Worm (Caenorhabditis elegans): ENCODE data around the gene Y41D4B.4.

Y41D4B.4 gene

ce11 chrIV:1707960-1708359 lies 48.0 kb downstream of the Y41D4B.4 start (continued):
- no peak for TF ChIP-seq attf-6 (GFP tag; IDR thresholded peaks at IDR 0.05)
- TF ChIP-seq egl-18 (GFP tag; IDR thresholded peaks at IDR 0.05): no peak
- TF ChIP-seq chd-7 (tag; optimal IDR thresholded peaks at IDR 0.05): no peak
- TF ChIP-seq bed-1 (GFP tag; IDR thresholded peaks at IDR 0.05): no peak
- TF ChIP-seq efl-1 (GFP tag; optimal IDR thresholded peaks at IDR 0.05): peak; percentile 23
- TF ChIP-seq unc-62 (GFP tag; optimal IDR thresholded peaks at IDR 0.05): no peak
- TF ChIP-seq tbx-9 (tag; optimal IDR thresholded peaks at IDR 0.05; ENCODE audit: borderline replicate concordance): no peak
- no peak for TF ChIP-seq nhr-90 (tag; optimal IDR thresholded peaks at IDR 0.05)
- no peak for TF ChIP-seq C17E4.6 (GFP tag; IDR thresholded peaks at IDR 0.05)
- no peak for TF ChIP-seq mcd-1 (GFP tag; IDR thresholded peaks at IDR 0.05)
- TF ChIP-seq madf-6 (GFP tag; IDR thresholded peaks at IDR 0.05): peak; percentile 56
- no peak for TF ChIP-seq hrde-1 (tag; optimal IDR thresholded peaks at IDR 0.05; ENCODE audit: borderline replicate concordance)
- no peak for TF ChIP-seq sptf-2 (GFP tag; optimal IDR thresholded peaks at IDR 0.05)
- TF ChIP-seq madf-8 (GFP tag; conservative IDR thresholded peaks at IDR 0.05): peak; percentile 35; the same call in 1 of the 2 replicates
- no peak for TF ChIP-seq pha-4 (tag; optimal IDR thresholded peaks at IDR 0.05)
- TF ChIP-seq tlf-1 (GFP tag; optimal IDR thresholded peaks at IDR 0.05): no peak
- TF ChIP-seq cebp-1 (GFP tag; IDR thresholded peaks at IDR 0.05): no peak
- TF ChIP-seq cebp-1 (tag; optimal IDR thresholded peaks at IDR 0.05): no peak
- no peak for TF ChIP-seq F39B2.1 (GFP tag; IDR thresholded peaks at IDR 0.05)
- no peak for TF ChIP-seq ztf-28 (GFP tag; IDR thresholded peaks at IDR 0.05)
- TF ChIP-seq ccch-3 (GFP tag; optimal IDR thresholded peaks at IDR 0.05): no peak
- no peak for TF ChIP-seq athp-1 (tag; optimal IDR thresholded peaks at IDR 0.05)
- TF ChIP-seq rec-8 (tag; optimal IDR thresholded peaks at IDR 0.05): no peak
- TF ChIP-seq F33H1.4 (GFP tag; IDR thresholded peaks at IDR 0.05): peak; percentile 77
- no peak for TF ChIP-seq ama-1 (optimal IDR thresholded peaks at IDR 0.05)
- no peak for TF ChIP-seq ama-1 (GFP tag; optimal IDR thresholded peaks at IDR 0.05)
- no peak for TF ChIP-seq ztf-6 (GFP tag; IDR thresholded peaks at IDR 0.05)
- no peak for TF ChIP-seq atf-7 (tag; optimal IDR thresholded peaks at IDR 0.05)
- peak; percentile 51 for TF ChIP-seq xnd-1 (tag; optimal IDR thresholded peaks at IDR 0.05)
- TF ChIP-seq ceh-40 (GFP tag; IDR thresholded peaks at IDR 0.05): no peak
- TF ChIP-seq nfyb-1 (GFP tag; IDR thresholded peaks at IDR 0.05): no peak
- TF ChIP-seq ceh-100 (GFP tag; IDR thresholded peaks at IDR 0.05): no peak
- no peak for TF ChIP-seq hmg-1.2 (GFP tag; IDR thresholded peaks at IDR 0.05)
- no peak for TF ChIP-seq madf-3 (GFP tag; IDR thresholded peaks at IDR 0.05)
- no peak for TF ChIP-seq Y67H2A.10 (GFP tag; conservative IDR thresholded peaks at IDR 0.05)
- TF ChIP-seq Y56A3A.18 (GFP tag; IDR thresholded peaks at IDR 0.05): no peak
- no peak for TF ChIP-seq sdz-38 (tag; optimal IDR thresholded peaks at IDR 0.05)
- no peak for TF ChIP-seq lin-35 (GFP tag; optimal IDR thresholded peaks at IDR 0.05)
- no peak for TF ChIP-seq nhr-179 (tag; optimal IDR thresholded peaks at IDR 0.05)
- TF ChIP-seq snpc-4 (GFP tag; optimal IDR thresholded peaks at IDR 0.05): no peak
- TF ChIP-seq snpc-4 (tag; optimal IDR thresholded peaks at IDR 0.05): no peak
- no peak for TF ChIP-seq aptf-3 (GFP tag; IDR thresholded peaks at IDR 0.05)
- TF ChIP-seq ztf-25 (GFP tag; IDR thresholded peaks at IDR 0.05): no peak
- no peak for TF ChIP-seq C06A6.2 (GFP tag; conservative IDR thresholded peaks at IDR 0.05)
- TF ChIP-seq F57A8.1 (GFP tag; optimal IDR thresholded peaks at IDR 0.05): no peak
- TF ChIP-seq nhr-27 (tag; optimal IDR thresholded peaks at IDR 0.05): no peak
- TF ChIP-seq somi-1 (GFP tag; optimal IDR thresholded peaks at IDR 0.05): no peak
- no peak for TF ChIP-seq dox-1 (GFP tag; IDR thresholded peaks at IDR 0.05)
- no peak for TF ChIP-seq ztf-18 (tag; optimal IDR thresholded peaks at IDR 0.05)
- no peak for TF ChIP-seq snpc-3.4 (tag; optimal IDR thresholded peaks at IDR 0.05)
- TF ChIP-seq lin-26 (GFP tag; IDR thresholded peaks at IDR 0.05): no peak

All from whole organism, young adult.